In the genomic region with DNA sequence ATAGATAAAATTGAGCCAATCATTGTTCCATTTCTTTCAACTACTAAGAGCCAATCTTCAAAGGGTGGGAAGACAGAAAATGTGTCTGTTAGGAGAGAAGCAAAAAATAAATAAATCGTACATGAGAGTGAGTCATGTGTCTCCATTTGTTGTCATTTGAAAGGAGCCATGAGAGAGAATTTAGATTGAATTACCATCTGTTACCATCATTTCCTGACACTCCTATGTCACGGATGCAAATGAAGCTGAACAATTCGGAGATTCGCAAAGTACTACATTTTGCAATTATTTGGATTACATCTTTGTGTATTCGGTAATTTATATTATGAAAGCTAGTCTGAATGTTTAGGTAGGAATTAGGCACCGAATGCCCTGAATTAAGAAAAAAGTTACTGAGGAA, we compare ENCODE assay signal across 5 worm cellular contexts.
TF ChIP-seq lines count a peak whose summit lies in the region.

No protein-coding gene starts in this region.

TF ChIP-seq in whole organism, L1 larva, 84 proteins besides CTCF, POLR2A, EP300 and RAD21:
- TF ChIP-seq zag-1 (tag; optimal IDR thresholded peaks at IDR 0.05; lab: Kevin White, UChicago) (peak; percentile 35), lin-14 (GFP tag; optimal IDR thresholded peaks at IDR 0.05; lab: Kevin White, UChicago) (peak; percentile 28), lin-35 (GFP tag; optimal IDR thresholded peaks at IDR 0.05; lab: Kevin White, UChicago) (no peak), ceh-63 (GFP tag; optimal IDR thresholded peaks at IDR 0.05; lab: Kevin White, UChicago) (no peak), mdl-1 (tag; optimal IDR thresholded peaks at IDR 0.05; lab: Kevin White, UChicago) (no peak), C16A3.4 (tag; optimal IDR thresholded peaks at IDR 0.05; lab: Kevin White, UChicago) (no peak), ceh-82 (tag; optimal IDR thresholded peaks at IDR 0.05; lab: Kevin White, UChicago) (no peak), ztf-11 (tag; optimal IDR thresholded peaks at IDR 0.05; lab: Kevin White, UChicago) (peak in 1 of 2 experiments; percentile 42)

TF ChIP-seq in whole organism, L2 larva, 48 proteins besides CTCF, POLR2A, EP300 and RAD21:
- TF ChIP-seq F13H6.1 (tag; optimal IDR thresholded peaks at IDR 0.05; lab: Kevin White, UChicago) (no peak), lin-39 (tag; optimal IDR thresholded peaks at IDR 0.05; lab: Kevin White, UChicago) (peak; percentile 16), lin-13 (GFP tag; optimal IDR thresholded peaks at IDR 0.05; lab: Kevin White, UChicago) (no peak), peb-1 (tag; optimal IDR thresholded peaks at IDR 0.05; lab: Kevin White, UChicago) (no peak)
TF ChIP-seq in whole organism, L2 larva: peak in this region for 1.

TF ChIP-seq in whole organism, L4 larva, 104 proteins besides CTCF, POLR2A, EP300 and RAD21:
- TF ChIP-seq madf-5 (GFP tag; IDR thresholded peaks at IDR 0.05; lab: Robert Waterston, UW): no peak
- TF ChIP-seq madf-9 (GFP tag; conservative IDR thresholded peaks at IDR 0.05; lab: Robert Waterston, UW): no peak
- no peak for TF ChIP-seq mxl-3 (GFP tag; optimal IDR thresholded peaks at IDR 0.05; lab: Kevin White, UChicago)
- TF ChIP-seq aha-1 (tag; lab: Kevin White, UChicago): peak; percentile 41
- no peak for TF ChIP-seq spr-3 (GFP tag; optimal IDR thresholded peaks at IDR 0.05; lab: Kevin White, UChicago)
- no peak for TF ChIP-seq F10B5.3 (tag; optimal IDR thresholded peaks at IDR 0.05; lab: Kevin White, UChicago)

TF ChIP-seq in whole organism, late embryonic, 69 proteins besides CTCF, POLR2A, EP300 and RAD21:
- TF ChIP-seq unc-42 (tag; optimal IDR thresholded peaks at IDR 0.05; lab: Kevin White, UChicago) (peak; percentile 81), C38D4.7 (GFP tag; optimal IDR thresholded peaks at IDR 0.05; lab: Kevin White, UChicago) (no peak)

TF ChIP-seq in whole organism, mixed stage, embryonic, 35 proteins besides CTCF, POLR2A, EP300 and RAD21:
- TF ChIP-seq elt-3 (tag; optimal IDR thresholded peaks at IDR 0.05; lab: Kevin White, UChicago): no peak
- TF ChIP-seq ces-1 (GFP tag; optimal IDR thresholded peaks at IDR 0.05; lab: Kevin White, UChicago): peak; percentile 93
- TF ChIP-seq sptf-1 (tag; optimal IDR thresholded peaks at IDR 0.05; lab: Kevin White, UChicago): no peak
- TF ChIP-seq bed-3 (GFP tag; optimal IDR thresholded peaks at IDR 0.05; lab: Kevin White, UChicago): no peak

Comparison
In these comparisons a context has a peak if more than half of its experiments do, and no peak if none do; other contexts are left out.
1. Of the 29 proteins assayed by ChIP-seq in both whole organism, L4 larva and whole organism, L1 larva: peak only in whole organism, L4 larva: aha-1; only in whole organism, L1 larva: zag-1; in both: none; in neither: 26; mixed calls (peak in some experiments, not most) for 1.